Fruit fly (Drosophila melanogaster) whole organism, embryonic: ENCODE results near the gene CG43345.

Source experiments
- Antp ChIP-seq: fragments of 200-800 bp; sonication (Bioruptor generic); optimal IDR thresholded peaks from 3 replicates; lab custom pipeline; 2016; ENCODE audit warnings: missing biosample characterization, missing genetic modification characterization
- Atf3 ChIP-seq: fragments of 200-800 bp; sonication (Bioruptor generic); optimal IDR thresholded peaks from 3 replicates; lab custom pipeline; 2016; ENCODE audit warnings: missing biosample characterization, missing genetic modification characterization
- Atf6 ChIP-seq: fragments of 200-800 bp; sonication (Bioruptor generic); IDR thresholded peaks from 2 replicates; pipeline ENCODE4 v1.3.6; 2022; ENCODE audit warnings: missing biosample characterization, missing genetic modification characterization
- CG10366 ChIP-seq: fragments of 200-800 bp; sonication (Bioruptor generic); IDR thresholded peaks from 2 replicates; pipeline ENCODE4 v1.3.6; 2022; ENCODE audit warnings: missing biosample characterization, missing genetic modification characterization
- CG11093 ChIP-seq: fragments of 200-800 bp; sonication (Bioruptor generic); IDR thresholded peaks from 3 replicates; pipeline ENCODE4 v1.3.6; 2022; ENCODE audit warnings: missing biosample characterization, missing genetic modification characterization
- CG1529 ChIP-seq: fragments of 200-800 bp; sonication (Bioruptor generic); optimal IDR thresholded peaks from 3 replicates; lab custom pipeline; 2018; ENCODE audit warnings: missing biosample characterization, missing genetic modification characterization
- CG15514 ChIP-seq: fragments of 200-800 bp; sonication (Bioruptor generic); optimal IDR thresholded peaks from 3 replicates; lab custom pipeline; 2017; ENCODE audit warnings: missing biosample characterization, missing genetic modification characterization, mild to moderate bottlenecking, moderate library complexity, missing genetic modification reagents
- CG1602 ChIP-seq: fragments of 200-800 bp; sonication (Bioruptor generic); optimal IDR thresholded peaks from 3 replicates; lab custom pipeline; 2016; ENCODE audit warnings: missing biosample characterization, missing genetic modification characterization
- CG16779 ChIP-seq: fragments of 200-800 bp; sonication (Bioruptor generic); IDR thresholded peaks from 2 replicates; pipeline ENCODE4 v1.3.6; 2022; ENCODE audit warnings: missing biosample characterization, missing genetic modification characterization
- CG16815 ChIP-seq: fragments of 200-800 bp; sonication (Bioruptor generic); optimal IDR thresholded peaks from 3 replicates; lab custom pipeline; 2017; ENCODE audit warnings: missing biosample characterization, mild to moderate bottlenecking, missing genetic modification characterization
- CG17568 ChIP-seq: fragments of 200-800 bp; sonication (Bioruptor generic); optimal IDR thresholded peaks from 2 replicates; lab custom pipeline; 2018; ENCODE audit warnings: missing biosample characterization, mild to moderate bottlenecking, missing genetic modification characterization, moderate library complexity
- CG4360 ChIP-seq: fragments of 200-800 bp; sonication (Bioruptor generic); IDR thresholded peaks from 2 replicates; pipeline ENCODE4 v1.3.6; 2022; ENCODE audit warnings: missing biosample characterization, missing genetic modification characterization
- CG5180 ChIP-seq: fragments of 200-800 bp; sonication (Bioruptor generic); optimal IDR thresholded peaks from 3 replicates; lab custom pipeline; 2017; ENCODE audit warnings: missing biosample characterization, missing genetic modification characterization, mild to moderate bottlenecking, moderate library complexity, missing genetic modification reagents
- CG6654 ChIP-seq: fragments of 200-800 bp; sonication (Bioruptor generic); optimal IDR thresholded peaks from 2 replicates; lab custom pipeline; 2017; ENCODE audit warnings: missing biosample characterization, mild to moderate bottlenecking, missing genetic modification characterization
- CG6791 ChIP-seq: fragments of 200-800 bp; sonication (Bioruptor generic); IDR thresholded peaks from 3 replicates; pipeline ENCODE4 v1.3.6; 2022; ENCODE audit warnings: missing biosample characterization, missing genetic modification characterization; ENCODE audit not compliant: partially characterized antibody
- CG7357 ChIP-seq: fragments of 200-800 bp; sonication (Bioruptor generic); IDR thresholded peaks from 3 replicates; pipeline ENCODE4 v1.3.6; 2022; ENCODE audit warnings: missing biosample characterization, missing genetic modification characterization
- CG8089 ChIP-seq: fragments of 200-800 bp; sonication (Bioruptor generic); optimal IDR thresholded peaks from 3 replicates; lab custom pipeline; 2016; ENCODE audit warnings: missing biosample characterization, missing genetic modification characterization
- CG9727 ChIP-seq: fragments of 200-800 bp; sonication (Bioruptor generic); optimal IDR thresholded peaks from 3 replicates; lab custom pipeline; 2017; ENCODE audit warnings: missing biosample characterization, mild to moderate bottlenecking, missing genetic modification characterization
- CG9932 ChIP-seq: fragments of 200-800 bp; sonication (Bioruptor generic); IDR thresholded peaks from 2 replicates; pipeline ENCODE4 v1.3.6; 2022; ENCODE audit warnings: missing biosample characterization, missing genetic modification characterization
- D19A ChIP-seq: fragments of 200-800 bp; optimal IDR thresholded peaks from 3 replicates; lab custom pipeline; 2019; ENCODE audit warnings: missing biosample characterization, mild to moderate bottlenecking, missing genetic modification characterization, moderate library complexity
- Deaf1 ChIP-seq: fragments of 200-800 bp; optimal IDR thresholded peaks from 3 replicates; lab custom pipeline; 2019; ENCODE audit warnings: missing biosample characterization, mild to moderate bottlenecking, missing genetic modification characterization, moderate library complexity
- Doc2 ChIP-seq: fragments of 200-800 bp; sonication (Bioruptor generic); IDR thresholded peaks from 2 replicates; pipeline ENCODE4 v1.3.6; 2022; ENCODE audit warnings: missing biosample characterization, missing genetic modification characterization
- Hand ChIP-seq: fragments of 200-800 bp; sonication (Bioruptor generic); optimal IDR thresholded peaks from 2 replicates; lab custom pipeline; 2017; ENCODE audit warnings: mild to moderate bottlenecking, missing biosample characterization, missing genetic modification reagents, missing genetic modification characterization
- Max ChIP-seq: fragments of 200-800 bp; sonication (Bioruptor generic); optimal IDR thresholded peaks from 2 replicates; lab custom pipeline; 2016; ENCODE audit warnings: missing biosample characterization, mild to moderate bottlenecking, missing genetic modification characterization
- Ptx1 ChIP-seq: fragments of 200-800 bp; sonication (Bioruptor generic); IDR thresholded peaks from 2 replicates; pipeline ENCODE4 v1.3.6; 2022; ENCODE audit warnings: missing biosample characterization, missing genetic modification characterization
- Spps ChIP-seq: fragments of 200-800 bp; sonication (Bioruptor generic); optimal IDR thresholded peaks from 2 replicates; lab custom pipeline; 2018; ENCODE audit warnings: missing biosample characterization, mild to moderate bottlenecking, missing genetic modification characterization
- Usf ChIP-seq: fragments of 200-800 bp; sonication (Bioruptor generic); optimal IDR thresholded peaks from 2 replicates; lab custom pipeline; 2017; ENCODE audit warnings: missing genotype, missing biosample characterization, missing genetic modification characterization
- amos ChIP-seq: fragments of 200-800 bp; sonication (Bioruptor generic); IDR thresholded peaks from 2 replicates; pipeline ENCODE4 v1.3.6; 2022; ENCODE audit warnings: missing biosample characterization, missing genetic modification characterization; ENCODE audit not compliant: partially characterized antibody
- ara ChIP-seq: fragments of 200-800 bp; sonication (Bioruptor generic); IDR thresholded peaks from 2 replicates; pipeline ENCODE4 v1.3.6; 2022; ENCODE audit warnings: missing biosample characterization, missing genetic modification characterization
- ase ChIP-seq: fragments of 200-800 bp; sonication (Bioruptor generic); IDR thresholded peaks from 3 replicates; pipeline ENCODE4 v1.3.6; 2022; ENCODE audit warnings: missing biosample characterization, missing genetic modification characterization
- chm ChIP-seq: fragments of 200-800 bp; sonication (Bioruptor generic); IDR thresholded peaks from 2 replicates; pipeline ENCODE4 v1.3.6; 2022; ENCODE audit warnings: missing biosample characterization, missing genetic modification characterization
- croc ChIP-seq: fragments of 200-800 bp; sonication (Bioruptor generic); conservative IDR thresholded peaks from 3 replicates; pipeline ENCODE4 v1.3.6; 2022; ENCODE audit warnings: missing biosample characterization, missing genetic modification characterization
- dpn ChIP-seq, 2 experiments: fragments of 200-800 bp; sonication (Bioruptor generic); optimal IDR thresholded peaks; 3 replicates each; lab custom pipeline; 2016; ENCODE audit warnings: missing biosample characterization in 2 of 2, missing genetic modification characterization in 2 of 2
- fd96Cb ChIP-seq: fragments of 200-800 bp; sonication (Bioruptor generic); optimal IDR thresholded peaks from 2 replicates; lab custom pipeline; 2018; ENCODE audit warnings: missing biosample characterization, mild to moderate bottlenecking, missing genetic modification characterization, moderate library complexity
- fu2 ChIP-seq: fragments of 200-800 bp; sonication (Bioruptor generic); optimal IDR thresholded peaks from 2 replicates; lab custom pipeline; 2016; ENCODE audit warnings: missing biosample characterization, missing genetic modification characterization
- gcm2 ChIP-seq: fragments of 200-800 bp; sonication (Bioruptor generic); optimal IDR thresholded peaks from 2 replicates; lab custom pipeline; 2016; ENCODE audit warnings: missing biosample characterization, missing genetic modification characterization
- ind ChIP-seq: fragments of 200-800 bp; sonication (Bioruptor generic); optimal IDR thresholded peaks from 3 replicates; lab custom pipeline; 2016; ENCODE audit warnings: missing biosample characterization, missing genetic modification characterization
- insv ChIP-seq, 2 experiments: fragments of 200-800 bp; sonication (Bioruptor generic); optimal IDR thresholded peaks; 3 replicates each; lab custom pipeline; 2016 to 2018; ENCODE audit warnings: missing biosample characterization in 2 of 2, missing genetic modification characterization in 2 of 2
- kni ChIP-seq: fragments of 200-800 bp; sonication (Bioruptor generic); optimal IDR thresholded peaks from 3 replicates; lab custom pipeline; 2017; ENCODE audit warnings: mild to moderate bottlenecking, missing biosample characterization, missing genetic modification reagents, missing genetic modification characterization
- lbe ChIP-seq: fragments of 200-800 bp; sonication (Bioruptor generic); optimal IDR thresholded peaks from 2 replicates; lab custom pipeline; 2016; ENCODE audit warnings: missing biosample characterization, mild to moderate bottlenecking, missing genetic modification characterization
- lmd ChIP-seq: fragments of 200-800 bp; sonication (Bioruptor generic); IDR thresholded peaks from 2 replicates; pipeline ENCODE4 v1.3.6; 2022; ENCODE audit warnings: missing biosample characterization, missing genetic modification characterization
- mam ChIP-seq: fragments of 200-800 bp; sonication (Bioruptor generic); optimal IDR thresholded peaks from 3 replicates; lab custom pipeline; 2016; ENCODE audit warnings: missing biosample characterization, missing genetic modification characterization
- odd ChIP-seq: fragments of 200-800 bp; sonication (Bioruptor generic); optimal IDR thresholded peaks from 2 replicates; lab custom pipeline; 2017; ENCODE audit warnings: missing biosample characterization, mild to moderate bottlenecking, missing genetic modification characterization
- onecut ChIP-seq: fragments of 200-800 bp; sonication (Bioruptor generic); IDR thresholded peaks from 2 replicates; pipeline ENCODE4 v1.3.6; 2022; ENCODE audit warnings: missing biosample characterization, missing genetic modification characterization
- peb ChIP-seq: fragments of 200-800 bp; sonication (Bioruptor generic); IDR thresholded peaks from 2 replicates; pipeline ENCODE4 v1.3.6; 2022; ENCODE audit warnings: missing biosample characterization, missing genetic modification characterization
- pzg ChIP-seq: fragments of 200-800 bp; sonication (Bioruptor generic); optimal IDR thresholded peaks from 3 replicates; lab custom pipeline; 2018; ENCODE audit warnings: missing biosample characterization, mild to moderate bottlenecking, missing genetic modification characterization, moderate library complexity
- slp2 ChIP-seq: fragments of 200-800 bp; sonication (Bioruptor generic); optimal IDR thresholded peaks from 2 replicates; lab custom pipeline; 2016; ENCODE audit warnings: missing biosample characterization, missing genetic modification characterization
- sna ChIP-seq: fragments of 200-800 bp; sonication (Bioruptor generic); IDR thresholded peaks from 2 replicates; pipeline ENCODE4 v1.3.6; 2022; ENCODE audit warnings: missing biosample characterization, missing genetic modification characterization; ENCODE audit not compliant: partially characterized antibody
- sob ChIP-seq: fragments of 200-800 bp; sonication (Bioruptor generic); IDR thresholded peaks from 2 replicates; pipeline ENCODE4 v1.3.6; 2022; ENCODE audit warnings: missing biosample characterization, missing genetic modification characterization
- stwl ChIP-seq: fragments of 200-800 bp; sonication (Bioruptor generic); optimal IDR thresholded peaks from 3 replicates; lab custom pipeline; 2018; ENCODE audit warnings: missing biosample characterization, mild to moderate bottlenecking, missing genetic modification characterization, moderate library complexity
- tna ChIP-seq: fragments of 200-800 bp; sonication (Bioruptor generic); IDR thresholded peaks from 2 replicates; pipeline ENCODE4 v1.3.6; 2022; ENCODE audit warnings: missing biosample characterization, missing genetic modification characterization; ENCODE audit not compliant: partially characterized antibody

Gene CG43345

DNA sequence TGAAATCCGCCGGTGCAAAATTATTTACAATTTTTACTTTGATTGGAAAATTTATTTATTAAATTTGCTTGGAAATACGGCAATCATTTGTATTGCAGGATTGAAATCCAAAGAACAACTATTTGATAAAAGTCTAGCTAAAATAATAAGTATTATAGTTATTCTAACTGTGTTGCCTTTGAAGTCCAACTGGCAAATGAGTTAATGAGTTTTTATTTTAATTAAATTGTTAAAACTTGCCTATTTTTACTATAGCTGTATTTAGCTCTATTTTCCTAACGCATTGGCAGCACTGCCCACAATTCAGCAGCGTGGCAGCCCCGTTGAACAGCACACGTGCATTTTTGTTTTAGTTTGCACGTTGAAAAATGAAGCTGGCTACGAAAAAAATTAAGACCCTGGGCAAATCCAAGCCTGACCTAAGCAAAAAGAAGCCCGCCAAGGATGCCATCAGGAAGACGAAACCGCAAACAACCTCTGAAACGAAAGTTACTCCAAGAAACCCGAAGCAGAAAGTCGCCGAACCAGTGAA, 5.0 kb downstream of the CG43345 start, which contains the start of gene Noc2 (continued):
- peak; percentile 63 for TF ChIP-seq lmd (GFP tag; lab: Robert Waterston, UW)
- TF ChIP-seq CG9932 (GFP tag; lab: Robert Waterston, UW), result peak; percentile 70
- TF ChIP-seq CG6654, result peak; percentile 20
- no peak for TF ChIP-seq CG5180 (GFP tag; lab: Kevin White, UChicago)
- TF ChIP-seq Atf3 (GFP tag; lab: Kevin White, UChicago), result no peak
- no peak for TF ChIP-seq slp2 (GFP tag; lab: Kevin White, UChicago)
- peak; percentile 33 for TF ChIP-seq CG9727 (GFP tag; lab: Kevin White, UChicago)
- TF ChIP-seq amos (GFP tag; lab: Robert Waterston, UW), result peak; percentile 4; the same call in 1 of the 2 replicates
- no peak for TF ChIP-seq Deaf1 (tag; lab: Kevin White, UChicago)
- no peak for TF ChIP-seq CG1529 (GFP tag; lab: Kevin White, UChicago)
- TF ChIP-seq kni, result no peak
- TF ChIP-seq ase, result peak; percentile 37; the same call in 1 of the 3 replicates
- TF ChIP-seq stwl (tag; lab: Kevin White, UChicago), result no peak
- TF ChIP-seq CG11093 (GFP tag; lab: Robert Waterston, UW), result peak; percentile 62; the same call in 1 of the 3 replicates
- TF ChIP-seq CG10366 (GFP tag; lab: Robert Waterston, UW), result peak; percentile 45
- peak; percentile 37 for TF ChIP-seq Antp (GFP tag; lab: Kevin White, UChicago)
- no peak; the same call in 1 of the 2 replicates for TF ChIP-seq sob
- TF ChIP-seq fu2 (GFP tag; lab: Kevin White, UChicago), result no peak
- TF ChIP-seq CG17568 (GFP tag; lab: Kevin White, UChicago), result no peak
- TF ChIP-seq pzg (GFP tag; lab: Kevin White, UChicago), result peak; percentile 40
- TF ChIP-seq tna (GFP tag; lab: Robert Waterston, UW), result no peak
- no peak for TF ChIP-seq CG8089 (GFP tag; lab: Kevin White, UChicago)
- peak; percentile 65 for TF ChIP-seq CG16779 (GFP tag; lab: Robert Waterston, UW)
- no peak for TF ChIP-seq odd (GFP tag; lab: Kevin White, UChicago)
- no peak for TF ChIP-seq CG4360
- peak; percentile 48 for TF ChIP-seq fd96Cb (tag; lab: Kevin White, UChicago)
- TF ChIP-seq ara (GFP tag; lab: Robert Waterston, UW), result no peak
- no peak for TF ChIP-seq CG7357
- TF ChIP-seq CG6791 (GFP tag; lab: Robert Waterston, UW), result no peak
- peak; percentile 34 to 42 for TF ChIP-seq dpn (GFP tag; optimal IDR thresholded peaks at IDR 0.05; lab: Kevin White, UChicago)
- TF ChIP-seq lbe, result no peak
- TF ChIP-seq D19A, result peak; percentile 5
- peak; percentile 57 for TF ChIP-seq mam (GFP tag; lab: Kevin White, UChicago)
- TF ChIP-seq chm (GFP tag; lab: Robert Waterston, UW), result no peak
- TF ChIP-seq Hand (GFP tag; lab: Kevin White, UChicago), result no peak
- TF ChIP-seq gcm2, result no peak
- TF ChIP-seq CG15514, result peak; percentile 37
- TF ChIP-seq Usf (GFP tag; lab: Kevin White, UChicago), result peak; percentile 24
- TF ChIP-seq insv (GFP tag; optimal IDR thresholded peaks at IDR 0.05; lab: Kevin White, UChicago), result no peak
- TF ChIP-seq onecut, result no peak
- no peak for TF ChIP-seq Spps (tag; lab: Kevin White, UChicago)
- TF ChIP-seq Doc2 (GFP tag; lab: Robert Waterston, UW), result no peak
- peak; percentile 24 for TF ChIP-seq CG1602
- TF ChIP-seq peb (GFP tag; lab: Robert Waterston, UW), result no peak
- TF ChIP-seq sna, result no peak
- TF ChIP-seq Atf6 (GFP tag; lab: Robert Waterston, UW), result 0 out of 2 replicates have a peak, but pooled peaks have one; percentile 14
- TF ChIP-seq ind, result peak; percentile 63
- peak; percentile 61 for TF ChIP-seq Ptx1 (GFP tag; lab: Robert Waterston, UW)
- TF ChIP-seq CG16815, result no peak
- peak; percentile 90 for TF ChIP-seq Max (GFP tag; lab: Kevin White, UChicago)
- TF ChIP-seq croc, result no peak
